Fruit fly (Drosophila melanogaster) whole organism, wandering third instar larva: ENCODE results near the gene verm.

ENCODE experiments used
- Hr78 ChIP-seq: fragments of >200 bp; optimal IDR thresholded peaks from 2 replicates; lab custom pipeline; 2017; ENCODE audit warnings: missing biosample characterization, missing genetic modification characterization
- h ChIP-seq: fragments of 200-800 bp; sonication (Bioruptor generic); optimal IDR thresholded peaks from 3 replicates; lab custom pipeline; 2016; ENCODE audit warnings: missing biosample characterization, mild to moderate bottlenecking, missing genetic modification characterization
- pan ChIP-seq: fragments of >200 bp; optimal IDR thresholded peaks from 2 replicates; lab custom pipeline; 2017

- TF ChIP-seq pan (lab: Kevin White, UChicago) (no peak), h (GFP tag; lab: Kevin White, UChicago) (no peak), Hr78 (GFP tag; lab: Kevin White, UChicago) (no peak)
These were observed 44.5 kb downstream of the verm start for dm6 chr3L:19650588-19650987.
